Worm (Caenorhabditis elegans): ENCODE measurements around the gene prp-8.

DNA sequence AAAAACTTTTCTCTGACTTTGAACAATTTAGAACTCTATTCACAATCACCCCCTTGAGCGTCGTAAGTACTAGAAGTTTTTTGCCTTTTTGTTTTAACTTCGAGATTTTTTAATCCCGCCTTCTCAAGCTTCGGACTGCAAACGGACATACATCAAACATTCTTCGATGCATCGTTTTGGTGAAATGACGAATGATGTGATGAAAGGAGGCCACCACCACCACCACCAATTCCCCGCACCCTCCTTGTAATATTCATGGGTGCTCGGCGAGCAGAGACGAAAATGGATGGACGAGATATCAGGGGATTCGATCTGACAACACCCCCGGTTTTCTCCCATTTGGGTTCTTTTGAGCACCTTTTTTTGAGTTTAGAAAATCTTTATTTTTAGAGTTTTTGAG, 18.2 kb upstream of the prp-8 start:
- TF ChIP-seq nhr-12 (tag; optimal IDR thresholded peaks at IDR 0.05) (no peak), sem-4 (tag; optimal IDR thresholded peaks at IDR 0.05) (no peak), unc-62 (GFP tag; optimal IDR thresholded peaks at IDR 0.05) (no peak), ztf-11 (tag; optimal IDR thresholded peaks at IDR 0.05) (no peak), lin-39 (tag; optimal IDR thresholded peaks at IDR 0.05) (no peak), egl-27 (tag; optimal IDR thresholded peaks at IDR 0.05) (no peak), lsy-2 (tag; optimal IDR thresholded peaks at IDR 0.05) (no peak), unc-39 (tag; optimal IDR thresholded peaks at IDR 0.05) (no peak), nhr-77 (tag; optimal IDR thresholded peaks at IDR 0.05) (no peak), fos-1 (tag; optimal IDR thresholded peaks at IDR 0.05) (no peak), elt-1 (tag; optimal IDR thresholded peaks at IDR 0.05) (no peak), peb-1 (tag; optimal IDR thresholded peaks at IDR 0.05) (no peak), skn-1 (tag; optimal IDR thresholded peaks at IDR 0.05) (no peak)
